Worm (Caenorhabditis elegans) whole organism, early embryonic: ENCODE measurements around the gene gegf-1.

Experiments used
- B0310.2 ChIP-seq: sonication (generic microtip); optimal IDR thresholded peaks from 2 replicates; lab custom pipeline; 2016; ENCODE audit warnings: mild to moderate bottlenecking, missing genetic modification characterization, missing compliant biosample characterization
- F13C5.2 ChIP-seq: sonication (generic microtip); optimal IDR thresholded peaks from 2 replicates; lab custom pipeline; 2017; ENCODE audit warnings: mild to moderate bottlenecking, missing genetic modification characterization, inconsistent platforms, missing compliant biosample characterization
- aly-1 ChIP-seq: sonication (generic microtip); optimal IDR thresholded peaks from 2 replicates; lab custom pipeline; 2016; ENCODE audit warnings: missing genetic modification characterization, missing compliant biosample characterization
- ama-1 ChIP-seq: fragments of 150-350 bp; optimal IDR thresholded peaks from 2 replicates; lab custom pipeline; 2014
- ceh-13 ChIP-seq: fragments of 200-800 bp; sonication (Bioruptor generic); optimal IDR thresholded peaks from 2 replicates; lab custom pipeline; 2018; ENCODE audit warnings: mild to moderate bottlenecking, missing genetic modification characterization, missing compliant biosample characterization
- ceh-36 ChIP-seq: sonication (generic microtip); optimal IDR thresholded peaks from 2 replicates; lab custom pipeline; 2016; ENCODE audit warnings: missing genetic modification characterization, inconsistent platforms, missing compliant biosample characterization
- ets-7 ChIP-seq: sonication (generic microtip); optimal IDR thresholded peaks from 2 replicates; lab custom pipeline; 2016; ENCODE audit warnings: missing genotype, missing genetic modification characterization, missing compliant biosample characterization
- flt-1 ChIP-seq: fragments of 200-800 bp; sonication (Bioruptor generic); IDR thresholded peaks from 2 replicates; pipeline ENCODE4 v1.3.6; 2022; ENCODE audit warnings: missing genetic modification characterization, missing compliant biosample characterization
- hmbx-1 ChIP-seq: sonication (generic microtip); optimal IDR thresholded peaks from 2 replicates; lab custom pipeline; 2016; ENCODE audit warnings: mild to moderate bottlenecking, missing genetic modification characterization, missing compliant biosample characterization
- hmg-4 ChIP-seq: fragments of 200-800 bp; sonication (Bioruptor generic); optimal IDR thresholded peaks from 2 replicates; lab custom pipeline; 2018; ENCODE audit warnings: mild to moderate bottlenecking, missing genetic modification characterization, missing compliant biosample characterization
- hnd-1 ChIP-seq: sonication (generic microtip); optimal IDR thresholded peaks from 2 replicates; lab custom pipeline; 2016; ENCODE audit warnings: missing genetic modification characterization, missing compliant biosample characterization
- pes-1 ChIP-seq: fragments of 200-800 bp; sonication (Bioruptor generic); IDR thresholded peaks from 2 replicates; pipeline ENCODE4 v1.3.6; 2022; ENCODE audit warnings: missing genetic modification reagents, missing genetic modification characterization, missing compliant biosample characterization
- scrt-1 ChIP-seq: fragments of 200-800 bp; sonication (Bioruptor generic); IDR thresholded peaks from 2 replicates; pipeline ENCODE4 v1.3.6; 2022; ENCODE audit warnings: missing genetic modification characterization, missing compliant biosample characterization
- sea-1 ChIP-seq: fragments of 200-800 bp; sonication (Bioruptor generic); conservative IDR thresholded peaks from 2 replicates; pipeline ENCODE4 v1.3.6; 2022; ENCODE audit warnings: missing genetic modification characterization, missing compliant biosample characterization
- tbx-11 ChIP-seq: fragments of 200-800 bp; sonication (Bioruptor generic); IDR thresholded peaks from 2 replicates; pipeline ENCODE4 v1.3.6; 2022; ENCODE audit warnings: missing genetic modification characterization, missing compliant biosample characterization
- tbx-37 ChIP-seq: fragments of 200-800 bp; sonication (Bioruptor generic); conservative IDR thresholded peaks from 2 replicates; pipeline ENCODE4 v1.3.6; 2022; ENCODE audit warnings: missing genetic modification reagents, missing genetic modification characterization, missing compliant biosample characterization
- tra-4 ChIP-seq: sonication (generic microtip); optimal IDR thresholded peaks from 2 replicates; lab custom pipeline; 2017; ENCODE audit warnings: missing genetic modification characterization, missing compliant biosample characterization

gegf-1 gene

ce11 chrIV:172990-173389, 15.3 kb upstream of the gegf-1 start:
- TF ChIP-seq aly-1 = peak; percentile 35
- TF ChIP-seq B0310.2 = peak; percentile 23
- TF ChIP-seq hnd-1 = no peak
- no peak for TF ChIP-seq ets-7
- no peak for TF ChIP-seq F13C5.2 (tag; lab: Kevin White, UChicago)
- TF ChIP-seq tbx-11 (GFP tag; lab: Robert Waterston, UW) = 0 out of 2 replicates have a peak, but pooled peaks have one; percentile 33
- TF ChIP-seq hmg-4 (GFP tag; lab: Kevin White, UChicago) = peak; percentile 73
- TF ChIP-seq flt-1 (GFP tag; lab: Robert Waterston, UW) = 0 out of 2 replicates have a peak, but pooled peaks have one; percentile 15
- no peak for TF ChIP-seq hmbx-1

- no peak for TF ChIP-seq hnd-1
- no peak for TF ChIP-seq aly-1
- TF ChIP-seq pes-1 (GFP tag; lab: Robert Waterston, UW) = no peak
- TF ChIP-seq ceh-36 (tag; lab: Kevin White, UChicago) = no peak
- no peak for TF ChIP-seq ama-1
- no peak for TF ChIP-seq hmbx-1
- TF ChIP-seq flt-1 (GFP tag; lab: Robert Waterston, UW) = no peak
- no peak for TF ChIP-seq B0310.2
- no peak for TF ChIP-seq hmg-4 (GFP tag; lab: Kevin White, UChicago)
- no peak for TF ChIP-seq tra-4 (tag; lab: Kevin White, UChicago)
- no peak for TF ChIP-seq scrt-1 (GFP tag; lab: Robert Waterston, UW)
- TF ChIP-seq sea-1 (GFP tag; lab: Robert Waterston, UW) = no peak
These were observed 13.3 kb upstream of the gegf-1 start for ce11 chrIV:171036-171435.

- TF ChIP-seq scrt-1 (GFP tag; lab: Robert Waterston, UW) = no peak
- no peak for TF ChIP-seq B0310.2
- TF ChIP-seq ets-7 = no peak
- TF ChIP-seq aly-1 = no peak
- no peak for TF ChIP-seq ceh-13 (GFP tag; lab: Kevin White, UChicago)
- TF ChIP-seq flt-1 (GFP tag; lab: Robert Waterston, UW) = no peak
- no peak for TF ChIP-seq tbx-11 (GFP tag; lab: Robert Waterston, UW)
- no peak for TF ChIP-seq pes-1 (GFP tag; lab: Robert Waterston, UW)
- TF ChIP-seq ama-1 = no peak
- no peak for TF ChIP-seq hmbx-1
- no peak for TF ChIP-seq F13C5.2 (tag; lab: Kevin White, UChicago)
- no peak for TF ChIP-seq tbx-37
- no peak for TF ChIP-seq hnd-1
- TF ChIP-seq ceh-36 (tag; lab: Kevin White, UChicago) = no peak
- TF ChIP-seq sea-1 (GFP tag; lab: Robert Waterston, UW) = no peak
- TF ChIP-seq hmg-4 (GFP tag; lab: Kevin White, UChicago) = no peak
- TF ChIP-seq tra-4 (tag; lab: Kevin White, UChicago) = no peak
These were observed 7.1 kb upstream of the gegf-1 start, which contains the start of gene cutl-24 for ce11 chrIV:164777-165176. Gene cutl-24 (plus strand): TSS chrIV:165077.

DNA sequence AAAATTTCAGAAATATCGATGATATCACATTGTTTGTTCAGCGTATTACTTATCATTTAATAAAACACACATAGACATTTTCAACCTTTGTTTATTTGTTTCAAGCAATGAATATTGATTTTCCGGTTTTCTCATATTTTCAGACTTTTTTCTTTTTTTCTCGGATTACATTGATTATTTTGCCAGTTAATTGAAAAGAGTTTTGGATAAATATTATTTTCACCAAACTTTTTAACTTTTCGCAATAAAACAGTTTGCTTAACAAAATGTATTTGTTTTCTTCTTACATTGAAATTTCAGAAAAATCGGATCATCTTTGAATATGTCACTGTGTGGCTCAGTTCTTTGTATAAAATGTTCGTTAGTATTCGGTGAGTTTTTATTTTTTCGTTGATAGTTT, 4.8 kb upstream of the gegf-1 start, which contains the start of gene Y38C1AA.6:
TSS of gene Y38C1AA.6 (plus strand) at position 301 of the 400 bp plus-strand sequence.
- TF ChIP-seq ama-1 (no peak), aly-1 (no peak), tra-4 (tag; lab: Kevin White, UChicago) (no peak), ceh-36 (tag; lab: Kevin White, UChicago) (no peak), hmbx-1 (no peak), scrt-1 (GFP tag; lab: Robert Waterston, UW) (no peak), hmg-4 (GFP tag; lab: Kevin White, UChicago) (no peak), ceh-13 (GFP tag; lab: Kevin White, UChicago) (no peak), hnd-1 (no peak)

DNA sequence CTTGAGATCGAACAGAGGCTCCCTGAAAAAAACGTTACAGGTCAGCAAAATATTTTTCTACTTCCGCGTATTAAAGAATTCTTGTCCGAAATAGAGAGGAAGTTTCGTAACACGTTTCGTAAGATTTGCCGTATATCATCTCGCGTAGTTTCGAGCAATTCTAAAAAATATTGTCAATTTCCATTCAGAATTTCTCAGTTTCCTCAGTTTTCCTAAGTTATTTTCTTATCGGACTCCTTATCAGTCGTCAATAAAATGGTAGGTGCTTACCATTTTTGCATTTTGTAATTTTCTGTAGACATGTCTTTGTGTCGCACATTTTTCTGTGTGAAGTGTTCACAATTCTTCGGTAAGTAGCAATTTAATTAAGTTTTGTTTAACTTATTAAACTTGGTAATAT, 2.2 kb upstream of the gegf-1 start, which contains the start of gene Y38C1AA.19:
TSS of gene Y38C1AA.19 (plus strand) at position 301 of the 400 bp plus-strand sequence.
- TF ChIP-seq hnd-1 (no peak), ceh-36 (tag; lab: Kevin White, UChicago) (no peak), tbx-37 (no peak), hmbx-1 (no peak), tra-4 (tag; lab: Kevin White, UChicago) (no peak), tbx-11 (GFP tag; lab: Robert Waterston, UW) (no peak), ets-7 (no peak), pes-1 (GFP tag; lab: Robert Waterston, UW) (no peak), aly-1 (no peak), ama-1 (no peak), F13C5.2 (tag; lab: Kevin White, UChicago) (no peak), ceh-13 (GFP tag; lab: Kevin White, UChicago) (no peak), B0310.2 (no peak), sea-1 (GFP tag; lab: Robert Waterston, UW) (no peak)

DNA sequence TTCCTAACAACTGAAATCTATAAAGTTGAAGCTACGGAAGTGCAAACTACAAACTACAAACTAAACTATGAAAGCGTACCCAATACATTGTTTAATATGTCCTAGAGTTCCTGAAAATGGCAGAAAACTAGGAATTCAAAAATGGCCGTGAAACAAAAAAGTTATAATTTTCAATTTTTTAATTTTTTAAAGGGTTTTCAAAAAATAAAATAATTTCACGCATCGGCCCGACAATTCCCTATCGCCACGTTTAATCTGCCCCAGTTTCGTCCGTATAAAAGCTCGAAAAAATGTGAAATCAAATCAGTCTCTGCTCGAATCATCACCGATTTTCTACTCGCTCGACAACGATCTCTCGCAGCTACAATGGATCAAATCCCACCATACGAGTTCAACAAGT, 953 bp upstream of the gegf-1 start, which contains the start of gene Y38C1AA.7:
TSS of gene Y38C1AA.7 (plus strand) at position 301 of the 400 bp plus-strand sequence.
- TF ChIP-seq pes-1 (GFP tag; lab: Robert Waterston, UW) = no peak
- TF ChIP-seq tbx-37 = no peak
- no peak for TF ChIP-seq F13C5.2 (tag; lab: Kevin White, UChicago)
- no peak for TF ChIP-seq ceh-36 (tag; lab: Kevin White, UChicago)
- TF ChIP-seq tra-4 (tag; lab: Kevin White, UChicago) = no peak
- TF ChIP-seq hmg-4 (GFP tag; lab: Kevin White, UChicago) = no peak
- no peak for TF ChIP-seq scrt-1 (GFP tag; lab: Robert Waterston, UW)
- no peak for TF ChIP-seq hnd-1
- no peak for TF ChIP-seq ama-1

- no peak for TF ChIP-seq tra-4 (tag; lab: Kevin White, UChicago)
These were observed 7.9 kb downstream of the gegf-1 start for ce11 chrIV:149794-150193.

ce11 chrIV:148756-149155, 9.0 kb downstream of the gegf-1 start:
- no peak for TF ChIP-seq F13C5.2 (tag; lab: Kevin White, UChicago)
- no peak for TF ChIP-seq ets-7
- TF ChIP-seq ama-1 = no peak
- TF ChIP-seq flt-1 (GFP tag; lab: Robert Waterston, UW) = no peak
- no peak for TF ChIP-seq hmbx-1
- TF ChIP-seq sea-1 (GFP tag; lab: Robert Waterston, UW) = no peak
- TF ChIP-seq tbx-11 (GFP tag; lab: Robert Waterston, UW) = no peak
- TF ChIP-seq B0310.2 = no peak
- TF ChIP-seq ceh-36 (tag; lab: Kevin White, UChicago) = no peak
- TF ChIP-seq ceh-13 (GFP tag; lab: Kevin White, UChicago) = no peak
- TF ChIP-seq scrt-1 (GFP tag; lab: Robert Waterston, UW) = no peak
- no peak for TF ChIP-seq hnd-1
- TF ChIP-seq hmg-4 (GFP tag; lab: Kevin White, UChicago) = no peak
- TF ChIP-seq tbx-37 = no peak
- no peak for TF ChIP-seq tra-4 (tag; lab: Kevin White, UChicago)
- no peak for TF ChIP-seq aly-1
- no peak for TF ChIP-seq pes-1 (GFP tag; lab: Robert Waterston, UW)
